Worm (Caenorhabditis elegans) whole organism, early embryonic: Measurements from ENCODE around the gene Y52E8A.1.

Experiments
- ama-1 ChIP-seq: fragments of 150-350 bp; optimal IDR thresholded peaks from 2 replicates; lab custom pipeline; 2014
- ceh-13 ChIP-seq: fragments of 200-800 bp; sonication (Bioruptor generic); optimal IDR thresholded peaks from 2 replicates; lab custom pipeline; 2018; ENCODE audit warnings: mild to moderate bottlenecking, missing genetic modification characterization, missing compliant biosample characterization
- ceh-36 ChIP-seq: sonication (generic microtip); optimal IDR thresholded peaks from 2 replicates; lab custom pipeline; 2016; ENCODE audit warnings: missing genetic modification characterization, inconsistent platforms, missing compliant biosample characterization
- hmbx-1 ChIP-seq: sonication (generic microtip); optimal IDR thresholded peaks from 2 replicates; lab custom pipeline; 2016; ENCODE audit warnings: mild to moderate bottlenecking, missing genetic modification characterization, missing compliant biosample characterization
- hmg-4 ChIP-seq: fragments of 200-800 bp; sonication (Bioruptor generic); optimal IDR thresholded peaks from 2 replicates; lab custom pipeline; 2018; ENCODE audit warnings: mild to moderate bottlenecking, missing genetic modification characterization, missing compliant biosample characterization
- scrt-1 ChIP-seq: fragments of 200-800 bp; sonication (Bioruptor generic); IDR thresholded peaks from 2 replicates; pipeline ENCODE4 v1.3.6; 2022; ENCODE audit warnings: missing genetic modification characterization, missing compliant biosample characterization

DNA sequence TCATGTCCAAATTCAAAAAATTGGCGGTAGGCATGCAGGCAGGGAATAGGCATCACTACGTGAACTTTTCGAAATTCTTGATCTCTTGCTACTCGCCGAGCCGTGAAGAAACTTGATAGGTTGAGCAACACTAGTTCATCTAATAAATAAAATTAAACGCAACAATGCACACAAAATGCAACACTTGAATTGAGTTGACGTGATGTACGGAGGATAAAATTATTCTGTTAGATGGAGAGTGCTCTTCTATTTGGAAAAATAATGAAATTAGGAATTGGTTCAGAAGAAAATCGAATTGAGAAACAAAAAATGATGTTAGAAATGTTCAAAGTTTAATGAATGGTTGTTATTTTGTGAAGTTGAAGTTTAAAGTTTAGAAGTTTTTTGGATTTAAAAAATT lies 44.9 kb upstream of the Y52E8A.1 start:
- TF ChIP-seq ama-1 (no peak), hmbx-1 (no peak), ceh-36 (tag; lab: Kevin White, UChicago) (no peak), hmg-4 (no peak), scrt-1 (GFP tag; lab: Robert Waterston, UW) (no peak), ceh-13 (GFP tag; lab: Kevin White, UChicago) (no peak)
